Fruit fly (Drosophila melanogaster) whole organism, prepupa: ENCODE measurements around the gene tal-AA.

Experiments
- Blimp-1 ChIP-seq: fragments of 200-800 bp; sonication (Bioruptor generic); optimal IDR thresholded peaks from 3 replicates; lab custom pipeline; 2017; ENCODE audit warnings: missing biosample characterization, missing genetic modification characterization, mild to moderate bottlenecking, moderate library complexity, missing genetic modification reagents
- CG10631 ChIP-seq: fragments of 200-800 bp; sonication (Bioruptor generic); optimal IDR thresholded peaks from 2 replicates; lab custom pipeline; 2016; ENCODE audit warnings: missing biosample characterization, missing genetic modification characterization
- CG10669 ChIP-seq: fragments of 200-800 bp; sonication (Bioruptor generic); optimal IDR thresholded peaks from 3 replicates; lab custom pipeline; 2018; ENCODE audit warnings: missing biosample characterization, mild to moderate bottlenecking, missing genetic modification characterization, moderate library complexity
- CG11762 ChIP-seq: fragments of 200-800 bp; sonication (Bioruptor generic); optimal IDR thresholded peaks from 3 replicates; lab custom pipeline; 2016; ENCODE audit warnings: missing biosample characterization, missing genetic modification characterization; ENCODE audit not compliant: insufficient read depth
- CG11902 ChIP-seq: fragments of 200-800 bp; sonication (Bioruptor generic); optimal IDR thresholded peaks from 3 replicates; lab custom pipeline; 2016; ENCODE audit warnings: missing biosample characterization, missing genetic modification characterization
- CG1621 ChIP-seq: fragments of 200-800 bp; sonication (Bioruptor generic); optimal IDR thresholded peaks from 3 replicates; lab custom pipeline; 2018; ENCODE audit warnings: missing biosample characterization, mild to moderate bottlenecking, missing genetic modification characterization
- CG3032 ChIP-seq: fragments of 200-800 bp; optimal IDR thresholded peaks from 2 replicates; lab custom pipeline; 2019; ENCODE audit warnings: missing biosample characterization, mild to moderate bottlenecking, missing genetic modification characterization, moderate library complexity
- CG31627 ChIP-seq: fragments of 200-800 bp; sonication (Bioruptor generic); optimal IDR thresholded peaks from 3 replicates; lab custom pipeline; 2016; ENCODE audit warnings: missing biosample characterization, missing genetic modification characterization
- CG32006 ChIP-seq: fragments of 200-800 bp; sonication (Bioruptor generic); optimal IDR thresholded peaks from 3 replicates; lab custom pipeline; 2017; ENCODE audit warnings: missing biosample characterization, mild to moderate bottlenecking, missing genetic modification characterization
- CG3919 ChIP-seq: fragments of 200-800 bp; sonication (Bioruptor generic); optimal IDR thresholded peaks from 3 replicates; lab custom pipeline; 2016; ENCODE audit warnings: missing biosample characterization, missing genetic modification characterization
- CG4318 ChIP-seq: fragments of 200-800 bp; sonication (Bioruptor generic); optimal IDR thresholded peaks from 3 replicates; lab custom pipeline; 2017; ENCODE audit warnings: missing biosample characterization, mild to moderate bottlenecking, missing genetic modification characterization
- CG6163 ChIP-seq: fragments of 200-800 bp; sonication (Bioruptor generic); IDR thresholded peaks from 3 replicates; pipeline ENCODE4 v1.3.6; 2022; ENCODE audit warnings: missing biosample characterization, missing genetic modification characterization
- CG6276 ChIP-seq: fragments of 200-800 bp; sonication (Bioruptor generic); optimal IDR thresholded peaks from 2 replicates; lab custom pipeline; 2017; ENCODE audit warnings: missing biosample characterization, mild to moderate bottlenecking, missing genetic modification characterization
- CG6792 ChIP-seq: fragments of 200-800 bp; sonication (Bioruptor generic); optimal IDR thresholded peaks from 3 replicates; lab custom pipeline; 2016; ENCODE audit warnings: missing biosample characterization, missing genetic modification characterization
- CG6808 ChIP-seq: fragments of 200-800 bp; sonication (Bioruptor generic); optimal IDR thresholded peaks from 3 replicates; lab custom pipeline; 2017; ENCODE audit warnings: missing biosample characterization, missing genetic modification characterization, mild to moderate bottlenecking, moderate library complexity, missing genetic modification reagents
- CG6854 ChIP-seq: fragments of 200-800 bp; sonication (Bioruptor generic); optimal IDR thresholded peaks from 2 replicates; lab custom pipeline; 2017; ENCODE audit warnings: missing biosample characterization, mild to moderate bottlenecking, missing genetic modification characterization
- CG7368 ChIP-seq: fragments of 200-800 bp; sonication (Bioruptor generic); optimal IDR thresholded peaks from 3 replicates; lab custom pipeline; 2016; ENCODE audit warnings: missing biosample characterization, missing genetic modification characterization
- CG8119 ChIP-seq: fragments of 200-800 bp; sonication (Bioruptor generic); IDR thresholded peaks from 3 replicates; pipeline ENCODE4 v1.3.6; 2022; ENCODE audit warnings: missing biosample characterization, missing genetic modification characterization
- CG8632 ChIP-seq: fragments of 200-800 bp; sonication (Bioruptor generic); optimal IDR thresholded peaks from 3 replicates; lab custom pipeline; 2016; ENCODE audit warnings: missing biosample characterization, missing genetic modification characterization
- CG9139 ChIP-seq: fragments of 200-800 bp; sonication (Bioruptor generic); optimal IDR thresholded peaks from 3 replicates; lab custom pipeline; 2017; ENCODE audit warnings: missing biosample characterization, mild to moderate bottlenecking, missing genetic modification characterization
- Eip75B ChIP-seq: fragments of 200-800 bp; sonication (Bioruptor generic); optimal IDR thresholded peaks from 3 replicates; lab custom pipeline; 2016; ENCODE audit warnings: missing biosample characterization, missing genetic modification characterization
- Eip78C ChIP-seq: fragments of 200-800 bp; sonication (Bioruptor generic); peaks from one replicate; lab custom pipeline; 2016; ENCODE audit warnings: missing biosample characterization, missing genetic modification characterization
- Eip93F ChIP-seq: fragments of 200-800 bp; sonication (Bioruptor generic); optimal IDR thresholded peaks from 2 replicates; lab custom pipeline; 2016; ENCODE audit warnings: missing biosample characterization, mild to moderate bottlenecking, missing genetic modification characterization
- Gug ChIP-seq: fragments of 200-800 bp; sonication (Bioruptor generic); IDR thresholded peaks from 2 replicates; pipeline ENCODE4 v1.3.6; 2022; ENCODE audit warnings: missing biosample characterization, missing genetic modification characterization
- Hr38 ChIP-seq: sonication (Bioruptor generic); optimal IDR thresholded peaks from 2 replicates; lab custom pipeline; 2016; ENCODE audit warnings: missing biosample characterization, missing genetic modification characterization
- Hr39 ChIP-seq: fragments of 200-800 bp; sonication (Bioruptor generic); optimal IDR thresholded peaks from 2 replicates; lab custom pipeline; 2016; ENCODE audit warnings: missing biosample characterization, missing genetic modification characterization
- Met ChIP-seq: fragments of 200-800 bp; sonication (Bioruptor generic); optimal IDR thresholded peaks from 3 replicates; lab custom pipeline; 2016; ENCODE audit warnings: missing biosample characterization, missing genetic modification characterization
- OdsH ChIP-seq: fragments of 200-800 bp; sonication (Bioruptor generic); optimal IDR thresholded peaks from 3 replicates; lab custom pipeline; 2016; ENCODE audit warnings: missing biosample characterization, missing genetic modification characterization
- Sox102F ChIP-seq: fragments of 200-800 bp; sonication (Bioruptor generic); optimal IDR thresholded peaks from 2 replicates; lab custom pipeline; 2016; ENCODE audit warnings: missing biosample characterization, mild to moderate bottlenecking, missing genetic modification characterization
- Sox14 ChIP-seq: fragments of 200-800 bp; sonication (Bioruptor generic); optimal IDR thresholded peaks from 3 replicates; lab custom pipeline; 2016; ENCODE audit warnings: missing biosample characterization, missing genetic modification characterization
- Sox15 ChIP-seq: fragments of 200-800 bp; sonication (Bioruptor generic); optimal IDR thresholded peaks from 3 replicates; lab custom pipeline; 2016; ENCODE audit warnings: missing biosample characterization, missing genetic modification characterization
- acj6 ChIP-seq: fragments of 200-800 bp; sonication (Bioruptor generic); optimal IDR thresholded peaks from 3 replicates; lab custom pipeline; 2016; ENCODE audit warnings: missing biosample characterization, missing genetic modification characterization
- cyc ChIP-seq: fragments of 200-800 bp; sonication (Bioruptor generic); optimal IDR thresholded peaks from 3 replicates; lab custom pipeline; 2016; ENCODE audit warnings: missing biosample characterization, missing genetic modification characterization
- dac ChIP-seq: fragments of 200-800 bp; sonication (Bioruptor generic); optimal IDR thresholded peaks from 2 replicates; lab custom pipeline; 2017; ENCODE audit warnings: missing biosample characterization, mild to moderate bottlenecking, missing genetic modification characterization
- dsx ChIP-seq: fragments of 200-800 bp; optimal IDR thresholded peaks from 3 replicates; lab custom pipeline; 2019; ENCODE audit warnings: missing biosample characterization, mild to moderate bottlenecking, missing genetic modification characterization, moderate library complexity; ENCODE audit not compliant: poor library complexity, severe bottlenecking
- eg ChIP-seq: fragments of 200-800 bp; sonication (Bioruptor generic); IDR thresholded peaks from 3 replicates; pipeline ENCODE4 v1.3.6; 2022; ENCODE audit warnings: missing biosample characterization, missing genetic modification characterization
- fd59A ChIP-seq: fragments of 200-800 bp; sonication (Bioruptor generic); optimal IDR thresholded peaks from 2 replicates; lab custom pipeline; 2017; ENCODE audit warnings: missing biosample characterization, mild to moderate bottlenecking, missing genetic modification characterization, missing genetic modification reagents
- fd85E ChIP-seq: fragments of 200-800 bp; sonication (Bioruptor generic); optimal IDR thresholded peaks from 3 replicates; lab custom pipeline; 2016; ENCODE audit warnings: missing biosample characterization, missing genetic modification characterization
- fkh ChIP-seq: fragments of 200-800 bp; sonication (Bioruptor generic); optimal IDR thresholded peaks from 3 replicates; lab custom pipeline; 2017; ENCODE audit warnings: missing biosample characterization, mild to moderate bottlenecking, missing genetic modification characterization, moderate library complexity
- lz ChIP-seq: fragments of 200-800 bp; sonication (Bioruptor generic); optimal IDR thresholded peaks from 3 replicates; lab custom pipeline; 2016; ENCODE audit warnings: missing biosample characterization, missing genetic modification characterization
- net ChIP-seq: fragments of 200-800 bp; sonication (Bioruptor generic); optimal IDR thresholded peaks from 3 replicates; lab custom pipeline; 2016; ENCODE audit warnings: missing biosample characterization, missing genetic modification characterization
- pdm3 ChIP-seq: fragments of 200-800 bp; sonication (Bioruptor generic); optimal IDR thresholded peaks from 3 replicates; lab custom pipeline; 2016; ENCODE audit warnings: missing biosample characterization, missing genetic modification characterization
- salr ChIP-seq, 2 experiments: fragments of 200-800 bp; sonication (Bioruptor generic); optimal IDR thresholded peaks; 3 replicates each; lab custom pipeline; 2016 to 2018; ENCODE audit warnings: missing biosample characterization in 2 of 2, missing genetic modification characterization in 2 of 2, mild to moderate bottlenecking in 1 of 2
- spab ChIP-seq: fragments of 200-800 bp; sonication (Bioruptor generic); optimal IDR thresholded peaks from 2 replicates; lab custom pipeline; 2017; ENCODE audit warnings: missing biosample characterization, mild to moderate bottlenecking, missing genetic modification characterization, missing genetic modification reagents
- ss ChIP-seq, 2 experiments: fragments of 200-800 bp; sonication (Bioruptor generic); optimal IDR thresholded peaks; 2 replicates in 1 of 2; 3 replicates in 1 of 2; lab custom pipeline; 2017 to 2018; ENCODE audit warnings: mild to moderate bottlenecking in 2 of 2, missing biosample characterization in 2 of 2, missing genetic modification characterization in 2 of 2, moderate library complexity in 1 of 2
- svp ChIP-seq: fragments of 200-800 bp; sonication (Bioruptor generic); peaks from one replicate; lab custom pipeline; 2016; ENCODE audit warnings: missing biosample characterization, missing genetic modification characterization

Gene tal-AA

dm6 chr3R:13831042-13831441 is 18.1 kb downstream of the tal-AA start (continued):
- TF ChIP-seq Sox15 (no peak), spab (no peak), dac (GFP tag; lab: Kevin White, UChicago) (peak; percentile 37), CG1621 (no peak), CG3919 (peak; percentile 25), CG6276 (GFP tag; lab: Kevin White, UChicago) (peak; percentile 56), net (peak; percentile 4), Eip93F (GFP tag; lab: Kevin White, UChicago) (no peak), eg (GFP tag; lab: Robert Waterston, UW) (peak; percentile 60), salr (GFP tag; optimal IDR thresholded peaks at IDR 0.05; lab: Kevin White, UChicago) (no peak), Hr39 (peak; percentile 40), OdsH (GFP tag; lab: Kevin White, UChicago) (peak; percentile 31), ss (GFP tag; optimal IDR thresholded peaks at IDR 0.05; lab: Kevin White, UChicago) (no peak), CG32006 (GFP tag; lab: Kevin White, UChicago) (peak; percentile 72), dsx (GFP tag; lab: Kevin White, UChicago) (no peak), Sox102F (GFP tag; lab: Kevin White, UChicago) (no peak), CG4318 (GFP tag; lab: Kevin White, UChicago) (peak; percentile 67), CG11762 (no peak), Blimp-1 (GFP tag; lab: Kevin White, UChicago) (no peak), CG6792 (GFP tag; lab: Kevin White, UChicago) (no peak), pdm3 (peak; percentile 36), CG6163 (GFP tag; lab: Robert Waterston, UW) (peak; percentile 48; the same call in 1 of the 3 replicates), lz (GFP tag; lab: Kevin White, UChicago) (peak; percentile 8), CG8119 (GFP tag; lab: Robert Waterston, UW) (peak; percentile 74), Hr38 (GFP tag; lab: Kevin White, UChicago) (no peak), Met (GFP tag; lab: Kevin White, UChicago) (peak; percentile 10), fd85E (no peak), CG9139 (GFP tag; lab: Kevin White, UChicago) (no peak), Eip78C (GFP tag; lab: Kevin White, UChicago) (peak; percentile 73), Sox14 (peak; percentile 20), CG10631 (GFP tag; lab: Kevin White, UChicago) (no peak), cyc (GFP tag; lab: Kevin White, UChicago) (no peak)

dm6 chr3R:13831596-13832119 is 18.7 kb downstream of the tal-AA start:
- TF ChIP-seq Gug (GFP tag; lab: Robert Waterston, UW) (0 out of 2 replicates have a peak, but pooled peaks have one; percentile 70), Eip75B (peak; percentile 45), Hr38 (GFP tag; lab: Kevin White, UChicago) (no peak), CG11902 (GFP tag; lab: Kevin White, UChicago) (peak; percentile 11), CG8632 (peak; percentile 89), Met (GFP tag; lab: Kevin White, UChicago) (peak; percentile 79), CG10669 (GFP tag; lab: Kevin White, UChicago) (peak; percentile 12), salr (GFP tag; optimal IDR thresholded peaks at IDR 0.05; lab: Kevin White, UChicago) (peak in 1 of 2 experiments; percentile 18), CG6163 (GFP tag; lab: Robert Waterston, UW) (peak; percentile 85; the same call in 2 of the 3 replicates), dac (GFP tag; lab: Kevin White, UChicago) (no peak), CG32006 (GFP tag; lab: Kevin White, UChicago) (peak; percentile 88), svp (GFP tag; lab: Kevin White, UChicago) (peak; percentile 87), CG6792 (GFP tag; lab: Kevin White, UChicago) (peak; percentile 63), CG8119 (GFP tag; lab: Robert Waterston, UW) (peak; percentile 97), Eip78C (GFP tag; lab: Kevin White, UChicago) (peak; percentile 93), CG11762 (peak; percentile 40), cyc (GFP tag; lab: Kevin White, UChicago) (peak; percentile 30), CG3032 (tag; lab: Kevin White, UChicago) (peak; percentile 45), CG9139 (GFP tag; lab: Kevin White, UChicago) (peak; percentile 9), CG7368 (GFP tag; lab: Kevin White, UChicago) (no peak), ss (GFP tag; optimal IDR thresholded peaks at IDR 0.05; lab: Kevin White, UChicago) (peak; percentile 39 to 78), net (peak; percentile 69), CG6808 (peak; percentile 29), pdm3 (peak; percentile 47), OdsH (GFP tag; lab: Kevin White, UChicago) (peak; percentile 79), dsx (GFP tag; lab: Kevin White, UChicago) (peak; percentile 63), CG6854 (GFP tag; lab: Kevin White, UChicago) (peak; percentile 78), fkh (GFP tag; lab: Kevin White, UChicago) (no peak), fd59A (GFP tag; lab: Kevin White, UChicago) (no peak), Sox14 (peak; percentile 38), acj6 (GFP tag; lab: Kevin White, UChicago) (peak; percentile 69), CG31627 (GFP tag; lab: Kevin White, UChicago) (peak; percentile 47), lz (GFP tag; lab: Kevin White, UChicago) (peak; percentile 62)
